Fruit fly (Drosophila melanogaster): ENCODE measurements around the gene Cdk7.
A peak's percentile ranks its signal among the peaks of the same experiment; 100 is the strongest.

Cdk7 gene

dm6 chrX:5338435-5338834, 29.7 kb upstream of the Cdk7 start:
- TF ChIP-seq foxo (GFP tag; optimal IDR thresholded peaks at IDR 0.05) (no peak), lola (GFP tag; optimal IDR thresholded peaks at IDR 0.05) (no peak), jim (GFP tag; optimal IDR thresholded peaks at IDR 0.05) (no peak), ey (GFP tag; optimal IDR thresholded peaks at IDR 0.05) (no peak), Mio (GFP tag; optimal IDR thresholded peaks at IDR 0.05) (no peak), dsf (GFP tag; optimal IDR thresholded peaks at IDR 0.05; ENCODE audit: borderline replicate concordance) (no peak), Myc (optimal IDR thresholded peaks at IDR 0.05) (no peak), dl (GFP tag; optimal IDR thresholded peaks at IDR 0.05; ENCODE audit: insufficient read depth in 1 of 2, partially characterized antibody in 2 of 2) (no peak), Dfd (GFP tag; optimal IDR thresholded peaks at IDR 0.05) (no peak), h (GFP tag; optimal IDR thresholded peaks at IDR 0.05) (no peak), Hr83 (GFP tag; optimal IDR thresholded peaks at IDR 0.05; ENCODE audit: poor library complexity, severe bottlenecking) (no peak), CrebA (GFP tag; optimal IDR thresholded peaks at IDR 0.05; ENCODE audit: borderline replicate concordance) (no peak), HLH106 (tag; optimal IDR thresholded peaks at IDR 0.05) (no peak), psq (GFP tag; optimal IDR thresholded peaks at IDR 0.05) (no peak), woc (GFP tag; optimal IDR thresholded peaks at IDR 0.05) (no peak), br (GFP tag; optimal IDR thresholded peaks at IDR 0.05) (no peak)

- TF ChIP-seq Hnf4 (GFP tag; optimal IDR thresholded peaks at IDR 0.05) (no peak), sv (GFP tag; optimal IDR thresholded peaks at IDR 0.05) (no peak), brk (GFP tag; optimal IDR thresholded peaks at IDR 0.05) (no peak), Hr78 (GFP tag; optimal IDR thresholded peaks at IDR 0.05) (no peak), HLH106 (tag; optimal IDR thresholded peaks at IDR 0.05) (no peak), CrebA (GFP tag; optimal IDR thresholded peaks at IDR 0.05; ENCODE audit: borderline replicate concordance) (no peak), woc (GFP tag; optimal IDR thresholded peaks at IDR 0.05) (no peak), usp (GFP tag; optimal IDR thresholded peaks at IDR 0.05) (no peak), jim (GFP tag; optimal IDR thresholded peaks at IDR 0.05) (no peak), foxo (GFP tag; optimal IDR thresholded peaks at IDR 0.05) (no peak), Sp1 (GFP tag; optimal IDR thresholded peaks at IDR 0.05) (no peak), h (GFP tag; optimal IDR thresholded peaks at IDR 0.05) (no peak)
Measured at dm6 chrX:5337316-5337715, 28.5 kb upstream of the Cdk7 start.

DNA sequence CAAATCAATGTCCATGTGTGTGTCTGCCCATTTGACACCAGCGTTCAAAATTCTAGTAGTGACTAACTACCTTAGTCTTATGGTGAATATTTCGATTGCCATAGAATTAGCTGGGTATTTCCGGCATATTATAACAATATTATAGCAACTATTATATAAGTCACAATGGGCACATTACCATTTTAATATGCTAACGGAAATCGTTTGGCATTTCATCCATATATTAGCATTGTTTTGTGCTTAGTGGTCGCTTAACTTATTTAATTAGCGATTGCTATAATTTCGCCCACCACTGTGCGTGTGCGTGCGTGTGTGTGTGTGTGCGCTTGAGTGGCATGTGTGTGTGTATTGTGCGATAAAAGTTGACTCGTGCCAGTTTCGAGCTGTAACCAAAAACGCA, 27.9 kb upstream of the Cdk7 start:
- TF ChIP-seq N (GFP tag; optimal IDR thresholded peaks at IDR 0.05): no peak
- TF ChIP-seq dmrt93B (GFP tag; optimal IDR thresholded peaks at IDR 0.05): peak; percentile 83
- no peak for TF ChIP-seq fru (GFP tag; optimal IDR thresholded peaks at IDR 0.05)
- peak; percentile 26 for TF ChIP-seq OdsH (GFP tag; optimal IDR thresholded peaks at IDR 0.05)
- peak; percentile 92 for TF ChIP-seq Dfd (GFP tag; optimal IDR thresholded peaks at IDR 0.05)
- TF ChIP-seq rgr (GFP tag; optimal IDR thresholded peaks at IDR 0.05): peak; percentile 33
- TF ChIP-seq br (GFP tag; optimal IDR thresholded peaks at IDR 0.05): peak; percentile 64
- peak; percentile 80 for TF ChIP-seq CG9705 (GFP tag; optimal IDR thresholded peaks at IDR 0.05)
- TF ChIP-seq Sp1 (GFP tag; optimal IDR thresholded peaks at IDR 0.05): peak; percentile 76
- TF ChIP-seq h (GFP tag; optimal IDR thresholded peaks at IDR 0.05): peak; percentile 61
- peak; percentile 33 for TF ChIP-seq psq (GFP tag; optimal IDR thresholded peaks at IDR 0.05)
- TF ChIP-seq lola (GFP tag; optimal IDR thresholded peaks at IDR 0.05): no peak
- peak; percentile 76 for TF ChIP-seq HLH106 (tag; optimal IDR thresholded peaks at IDR 0.05)

- TF ChIP-seq lola (GFP tag; optimal IDR thresholded peaks at IDR 0.05): no peak
- TF ChIP-seq CrebA (GFP tag; optimal IDR thresholded peaks at IDR 0.05; ENCODE audit: borderline replicate concordance): no peak
- TF ChIP-seq ey (GFP tag; optimal IDR thresholded peaks at IDR 0.05): no peak
- no peak for TF ChIP-seq dl (GFP tag; optimal IDR thresholded peaks at IDR 0.05; ENCODE audit: insufficient read depth in 1 of 2, partially characterized antibody in 2 of 2)
- TF ChIP-seq br (GFP tag; optimal IDR thresholded peaks at IDR 0.05): no peak
- peak; percentile 23 for TF ChIP-seq h (GFP tag; optimal IDR thresholded peaks at IDR 0.05)
- no peak for TF ChIP-seq tai (GFP tag; optimal IDR thresholded peaks at IDR 0.05)
- TF ChIP-seq dmrt93B (GFP tag; optimal IDR thresholded peaks at IDR 0.05): no peak
- peak; percentile 51 for TF ChIP-seq Hr83 (GFP tag; optimal IDR thresholded peaks at IDR 0.05; ENCODE audit: poor library complexity, severe bottlenecking)
- TF ChIP-seq Myc (optimal IDR thresholded peaks at IDR 0.05): peak; percentile 6
- TF ChIP-seq brk (GFP tag; optimal IDR thresholded peaks at IDR 0.05): no peak
- TF ChIP-seq fru (GFP tag; optimal IDR thresholded peaks at IDR 0.05): no peak
- peak; percentile 68 for TF ChIP-seq woc (GFP tag; optimal IDR thresholded peaks at IDR 0.05)
- TF ChIP-seq CG9705 (GFP tag; optimal IDR thresholded peaks at IDR 0.05): no peak
- no peak for TF ChIP-seq GATAd (GFP tag; optimal IDR thresholded peaks at IDR 0.05)
- TF ChIP-seq jim (GFP tag; optimal IDR thresholded peaks at IDR 0.05): no peak
- no peak for TF ChIP-seq usp (GFP tag; optimal IDR thresholded peaks at IDR 0.05)
- TF ChIP-seq sage (GFP tag; optimal IDR thresholded peaks at IDR 0.05): no peak
- TF ChIP-seq dsf (GFP tag; optimal IDR thresholded peaks at IDR 0.05; ENCODE audit: borderline replicate concordance): no peak
- TF ChIP-seq Dfd (GFP tag; optimal IDR thresholded peaks at IDR 0.05): no peak
- TF ChIP-seq Rel (GFP tag; optimal IDR thresholded peaks at IDR 0.05): no peak
- no peak for TF ChIP-seq Rel (tag; optimal IDR thresholded peaks at IDR 0.05)
- TF ChIP-seq Hnf4 (GFP tag; optimal IDR thresholded peaks at IDR 0.05): no peak
- TF ChIP-seq rgr (GFP tag; optimal IDR thresholded peaks at IDR 0.05): peak; percentile 3
Measured at dm6 chrX:5332259-5332862, 23.6 kb upstream of the Cdk7 start, which contains the start of gene CanB. TSS of gene CanB (plus strand) at chrX:5332499.

All from whole organism, wandering third instar larva.